ENCODE assay signal across 5 fruit fly cellular contexts in the genomic region with DNA sequence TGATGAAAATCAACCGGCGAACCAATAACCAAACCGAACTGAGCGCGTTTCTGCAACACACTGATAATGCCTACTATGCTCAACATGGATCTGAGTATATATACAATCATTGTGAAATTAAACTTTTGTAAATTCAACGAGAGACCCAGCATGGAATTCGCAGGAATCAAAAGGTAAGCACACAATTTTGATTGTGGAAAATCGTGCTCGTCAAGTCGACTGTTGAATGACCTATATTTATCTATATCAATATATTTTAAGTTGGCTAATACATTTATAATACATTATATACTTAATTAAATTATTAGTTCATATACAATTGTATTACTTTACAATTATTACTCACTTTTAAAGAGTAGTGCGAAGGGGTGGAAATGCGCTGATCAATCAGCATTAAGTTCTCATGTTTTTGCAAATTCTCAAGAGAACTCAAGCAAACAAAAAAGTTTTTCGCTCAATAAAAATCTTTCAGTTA.
TF ChIP-seq lines count a peak whose summit lies in the region.

A gene (minus strand): TSS at position 51 of the 475 bp plus-strand sequence.

- no peak for TF ChIP-seq CTCF in whole organism, embryonic (GFP tag; optimal IDR thresholded peaks at IDR 0.05; lab: Kevin White, UChicago)

TF ChIP-seq in whole organism, adult, 20 proteins besides CTCF, POLR2A, EP300 and RAD21 (continues in another document):
- TF ChIP-seq CG1620 (GFP tag; optimal IDR thresholded peaks at IDR 0.05; lab: Kevin White, UChicago) (no peak), kay (GFP tag; lab: Kevin White, UChicago; ENCODE audit: borderline replicate concordance) (peak; percentile 29), pad (GFP tag; optimal IDR thresholded peaks at IDR 0.05; lab: Kevin White, UChicago) (no peak), CG33017 (tag; optimal IDR thresholded peaks at IDR 0.05; lab: Kevin White, UChicago) (no peak), cic (GFP tag; optimal IDR thresholded peaks at IDR 0.05; lab: Kevin White, UChicago) (no peak), cnc (optimal IDR thresholded peaks at IDR 0.05; lab: Kevin White, UChicago) (no peak), CG14711 (tag; optimal IDR thresholded peaks at IDR 0.05; lab: Kevin White, UChicago) (peak; percentile 48), Crg-1 (GFP tag; optimal IDR thresholded peaks at IDR 0.05; lab: Kevin White, UChicago) (no peak), tj (GFP tag; optimal IDR thresholded peaks at IDR 0.05; lab: Kevin White, UChicago) (peak; percentile 29), CG7101 (tag; optimal IDR thresholded peaks at IDR 0.05; lab: Kevin White, UChicago) (peak; percentile 13), toe (GFP tag; optimal IDR thresholded peaks at IDR 0.05; lab: Kevin White, UChicago) (no peak), CG5204 (GFP tag; optimal IDR thresholded peaks at IDR 0.05; lab: Kevin White, UChicago) (no peak), Hr96 (GFP tag; optimal IDR thresholded peaks at IDR 0.05; lab: Kevin White, UChicago) (no peak), ovo (GFP tag; optimal IDR thresholded peaks at IDR 0.05; lab: Kevin White, UChicago) (no peak), CG12768 (GFP tag; optimal IDR thresholded peaks at IDR 0.05; lab: Kevin White, UChicago) (no peak), Mnt (GFP tag; optimal IDR thresholded peaks at IDR 0.05; lab: Kevin White, UChicago) (no peak), CG11617 (GFP tag; optimal IDR thresholded peaks at IDR 0.05; lab: Kevin White, UChicago) (no peak), Clk (GFP tag; optimal IDR thresholded peaks at IDR 0.05; lab: Kevin White, UChicago) (no peak)

TF ChIP-seq in whole organism, embryonic, 481 proteins besides CTCF, POLR2A, EP300 and RAD21 (continues in another document):
- TF ChIP-seq CG1024 (GFP tag; IDR thresholded peaks at IDR 0.05; lab: Robert Waterston, UW) (no peak), CG8281 (tag; optimal IDR thresholded peaks at IDR 0.05; lab: Kevin White, UChicago) (no peak), Hr3 (GFP tag; optimal IDR thresholded peaks at IDR 0.05; lab: Kevin White, UChicago) (no peak), Ptx1 (GFP tag; IDR thresholded peaks at IDR 0.05; lab: Robert Waterston, UW) (peak; percentile 43; the same call in 1 of the 2 replicates), CG6689 (GFP tag; IDR thresholded peaks at IDR 0.05; lab: Robert Waterston, UW) (0 out of 2 replicates have a peak, but pooled peaks have one; percentile 12), gem (tag; optimal IDR thresholded peaks at IDR 0.05; lab: Kevin White, UChicago) (peak; percentile 56), slbo (GFP tag; IDR thresholded peaks at IDR 0.05; lab: Robert Waterston, UW) (peak; percentile 64), ind (GFP tag; optimal IDR thresholded peaks at IDR 0.05; lab: Kevin White, UChicago) (peak; percentile 21), lab (GFP tag; optimal IDR thresholded peaks at IDR 0.05; lab: Kevin White, UChicago) (peak; percentile 70), Bgb (GFP tag; IDR thresholded peaks at IDR 0.05; lab: Robert Waterston, UW; ENCODE audit: partially characterized antibody) (no peak), CG12769 (tag; optimal IDR thresholded peaks at IDR 0.05; lab: Kevin White, UChicago) (peak; percentile 13), cwo (GFP tag; optimal IDR thresholded peaks at IDR 0.05; lab: Kevin White, UChicago) (peak; percentile 37), CG11085 (GFP tag; IDR thresholded peaks at IDR 0.05; lab: Robert Waterston, UW) (0 out of 2 replicates have a peak, but pooled peaks have one; percentile 30), prd (optimal IDR thresholded peaks at IDR 0.05; lab: Kevin White, UChicago) (no peak), prd (GFP tag; IDR thresholded peaks at IDR 0.05; lab: Robert Waterston, UW) (peak; percentile 17; the same call in 1 of the 3 replicates), lbe (GFP tag; optimal IDR thresholded peaks at IDR 0.05; lab: Kevin White, UChicago) (peak; percentile 58)

TF ChIP-seq in whole organism, prepupa, 60 proteins besides CTCF, POLR2A, EP300 and RAD21 (continues in another document):
- TF ChIP-seq svp (GFP tag; lab: Kevin White, UChicago) (peak; percentile 81), CG10631 (GFP tag; optimal IDR thresholded peaks at IDR 0.05; lab: Kevin White, UChicago) (peak; percentile 57), achi (GFP tag; optimal IDR thresholded peaks at IDR 0.05; lab: Kevin White, UChicago) (peak; percentile 51), CG8119 (GFP tag; IDR thresholded peaks at IDR 0.05; lab: Robert Waterston, UW) (peak; percentile 62), CG6163 (GFP tag; IDR thresholded peaks at IDR 0.05; lab: Robert Waterston, UW) (peak; percentile 77; the same call in 2 of the 3 replicates), CG7368 (GFP tag; optimal IDR thresholded peaks at IDR 0.05; lab: Kevin White, UChicago) (peak; percentile 4), CG6854 (GFP tag; optimal IDR thresholded peaks at IDR 0.05; lab: Kevin White, UChicago) (no peak), CG11294 (GFP tag; IDR thresholded peaks at IDR 0.05; lab: Robert Waterston, UW) (peak; percentile 22; the same call in 1 of the 2 replicates), salr (GFP tag; optimal IDR thresholded peaks at IDR 0.05; lab: Kevin White, UChicago) (no peak), lz (GFP tag; optimal IDR thresholded peaks at IDR 0.05; lab: Kevin White, UChicago) (no peak), CG31627 (GFP tag; optimal IDR thresholded peaks at IDR 0.05; lab: Kevin White, UChicago) (no peak), CG11762 (GFP tag; optimal IDR thresholded peaks at IDR 0.05; lab: Kevin White, UChicago; ENCODE audit: insufficient read depth) (peak; percentile 24), vri (GFP tag; optimal IDR thresholded peaks at IDR 0.05; lab: Kevin White, UChicago) (peak; percentile 4), spab (GFP tag; optimal IDR thresholded peaks at IDR 0.05; lab: Kevin White, UChicago) (peak; percentile 45), CG6808 (GFP tag; optimal IDR thresholded peaks at IDR 0.05; lab: Kevin White, UChicago) (no peak), Eip78C (GFP tag; lab: Kevin White, UChicago) (peak; percentile 84), Blimp-1 (GFP tag; optimal IDR thresholded peaks at IDR 0.05; lab: Kevin White, UChicago) (peak; percentile 35), CG34406 (GFP tag; optimal IDR thresholded peaks at IDR 0.05; lab: Kevin White, UChicago) (peak; percentile 39)

TF ChIP-seq in whole organism, pupa, 21 proteins besides CTCF, POLR2A, EP300 and RAD21 (continues in another document):
- TF ChIP-seq EcR (GFP tag; optimal IDR thresholded peaks at IDR 0.05; lab: Kevin White, UChicago): no peak
- TF ChIP-seq CG15710 (tag; optimal IDR thresholded peaks at IDR 0.05; lab: Kevin White, UChicago): peak; percentile 50
- TF ChIP-seq CG13204 (GFP tag; optimal IDR thresholded peaks at IDR 0.05; lab: Kevin White, UChicago): no peak
- TF ChIP-seq CG34367 (tag; optimal IDR thresholded peaks at IDR 0.05; lab: Kevin White, UChicago): peak; percentile 9
- TF ChIP-seq fd96Ca (GFP tag; IDR thresholded peaks at IDR 0.05; lab: Robert Waterston, UW): no peak
- peak; percentile 64 for TF ChIP-seq CG8159 (tag; optimal IDR thresholded peaks at IDR 0.05; lab: Kevin White, UChicago)
- peak; percentile 2 for TF ChIP-seq D1 (tag; optimal IDR thresholded peaks at IDR 0.05; lab: Kevin White, UChicago)
- TF ChIP-seq CG17806 (tag; optimal IDR thresholded peaks at IDR 0.05; lab: Kevin White, UChicago): peak; percentile 82
- TF ChIP-seq CG10348 (GFP tag; IDR thresholded peaks at IDR 0.05; lab: Robert Waterston, UW): no peak
- TF ChIP-seq rn (GFP tag; IDR thresholded peaks at IDR 0.05; lab: Robert Waterston, UW): no peak
- TF ChIP-seq Ets98B (GFP tag; IDR thresholded peaks at IDR 0.05; lab: Robert Waterston, UW): peak; percentile 55
- peak; percentile 75 for TF ChIP-seq CG9948 (tag; optimal IDR thresholded peaks at IDR 0.05; lab: Kevin White, UChicago)
- peak; percentile 68 for TF ChIP-seq CG4496 (GFP tag; IDR thresholded peaks at IDR 0.05; lab: Robert Waterston, UW)
- TF ChIP-seq Pif1B (GFP tag; optimal IDR thresholded peaks at IDR 0.05; lab: Kevin White, UChicago): peak; percentile 27
- TF ChIP-seq Pif1A (GFP tag; optimal IDR thresholded peaks at IDR 0.05; lab: Kevin White, UChicago): no peak
- TF ChIP-seq CG8301 (tag; optimal IDR thresholded peaks at IDR 0.05; lab: Kevin White, UChicago): peak; percentile 58
- peak; percentile 56; the same call in 1 of the 2 replicates for TF ChIP-seq CG12605 (GFP tag; IDR thresholded peaks at IDR 0.05; lab: Robert Waterston, UW)
- TF ChIP-seq CG14655 (GFP tag; optimal IDR thresholded peaks at IDR 0.05; lab: Kevin White, UChicago): peak; percentile 72
- no peak for TF ChIP-seq gl (tag; optimal IDR thresholded peaks at IDR 0.05; lab: Kevin White, UChicago)
- TF ChIP-seq Snoo (tag; optimal IDR thresholded peaks at IDR 0.05; lab: Kevin White, UChicago): no peak

TF ChIP-seq in whole organism, wandering third instar larva, 38 proteins besides CTCF, POLR2A, EP300 and RAD21 (continues in another document):
- TF ChIP-seq pan (optimal IDR thresholded peaks at IDR 0.05; lab: Kevin White, UChicago): no peak
- peak; percentile 73 for TF ChIP-seq HLH106 (tag; optimal IDR thresholded peaks at IDR 0.05; lab: Kevin White, UChicago)
- peak; percentile 15 for TF ChIP-seq woc (GFP tag; optimal IDR thresholded peaks at IDR 0.05; lab: Kevin White, UChicago)
- no peak for TF ChIP-seq br (GFP tag; optimal IDR thresholded peaks at IDR 0.05; lab: Kevin White, UChicago)
- peak; percentile 71 for TF ChIP-seq h (GFP tag; optimal IDR thresholded peaks at IDR 0.05; lab: Kevin White, UChicago)
- TF ChIP-seq Jra (GFP tag; optimal IDR thresholded peaks at IDR 0.05; lab: Kevin White, UChicago): no peak
- TF ChIP-seq psq (GFP tag; optimal IDR thresholded peaks at IDR 0.05; lab: Kevin White, UChicago): peak; percentile 40
- peak; percentile 60 for TF ChIP-seq OdsH (GFP tag; optimal IDR thresholded peaks at IDR 0.05; lab: Kevin White, UChicago)
- TF ChIP-seq ey (GFP tag; optimal IDR thresholded peaks at IDR 0.05; lab: Kevin White, UChicago): no peak
- peak; percentile 46 for TF ChIP-seq Rel (GFP tag; optimal IDR thresholded peaks at IDR 0.05; lab: Kevin White, UChicago)
- no peak for TF ChIP-seq Rel (tag; optimal IDR thresholded peaks at IDR 0.05; lab: Kevin White, UChicago)
- no peak for TF ChIP-seq Abd-B (GFP tag; optimal IDR thresholded peaks at IDR 0.05; lab: Kevin White, UChicago)
- TF ChIP-seq sage (GFP tag; optimal IDR thresholded peaks at IDR 0.05; lab: Kevin White, UChicago): peak; percentile 54
- TF ChIP-seq tai (GFP tag; optimal IDR thresholded peaks at IDR 0.05; lab: Kevin White, UChicago): no peak
- TF ChIP-seq N (GFP tag; optimal IDR thresholded peaks at IDR 0.05; lab: Kevin White, UChicago): no peak
- no peak for TF ChIP-seq sv (GFP tag; optimal IDR thresholded peaks at IDR 0.05; lab: Kevin White, UChicago)
- TF ChIP-seq CG9705 (GFP tag; optimal IDR thresholded peaks at IDR 0.05; lab: Kevin White, UChicago): no peak
- TF ChIP-seq CG32264 (GFP tag; optimal IDR thresholded peaks at IDR 0.05; lab: Kevin White, UChicago): no peak
- TF ChIP-seq dl (GFP tag; optimal IDR thresholded peaks at IDR 0.05; lab: Kevin White, UChicago; ENCODE audit: insufficient read depth in 1 of 2, partially characterized antibody in 2 of 2): no peak
- TF ChIP-seq lola (GFP tag; optimal IDR thresholded peaks at IDR 0.05; lab: Kevin White, UChicago): no peak
- no peak for TF ChIP-seq Vsx2 (GFP tag; optimal IDR thresholded peaks at IDR 0.05; lab: Kevin White, UChicago; ENCODE audit: partially characterized antibody)
- TF ChIP-seq Mio (GFP tag; optimal IDR thresholded peaks at IDR 0.05; lab: Kevin White, UChicago): no peak
